Fruit fly (Drosophila melanogaster) whole organism, embryonic: Measurements from ENCODE around the gene psh.

Experiments
- ATbp ChIP-seq: fragments of 200-800 bp; sonication (Bioruptor generic); optimal IDR thresholded peaks from 2 replicates; lab custom pipeline; 2017; ENCODE audit warnings: missing biosample characterization, mild to moderate bottlenecking, missing genetic modification characterization, missing genetic modification reagents
- B-H2 ChIP-seq: fragments of 200-800 bp; sonication (Bioruptor generic); optimal IDR thresholded peaks from 2 replicates; lab custom pipeline; 2018; ENCODE audit warnings: missing biosample characterization, mild to moderate bottlenecking, missing genetic modification characterization
- CG10654 ChIP-seq: fragments of 200-800 bp; sonication (Bioruptor generic); optimal IDR thresholded peaks from 2 replicates; lab custom pipeline; 2016; ENCODE audit warnings: missing biosample characterization, missing genetic modification characterization
- CG12071 ChIP-seq: fragments of 200-800 bp; sonication (Bioruptor generic); optimal IDR thresholded peaks from 3 replicates; lab custom pipeline; 2018; ENCODE audit warnings: missing biosample characterization, mild to moderate bottlenecking, missing genetic modification characterization
- CG13296 ChIP-seq: fragments of 200-800 bp; sonication (Bioruptor generic); optimal IDR thresholded peaks from 3 replicates; lab custom pipeline; 2018; ENCODE audit warnings: missing biosample characterization, mild to moderate bottlenecking, missing genetic modification characterization
- CG13894 ChIP-seq: fragments of 200-800 bp; sonication (Bioruptor generic); optimal IDR thresholded peaks from 3 replicates; lab custom pipeline; 2018; ENCODE audit warnings: missing biosample characterization, mild to moderate bottlenecking, missing genetic modification characterization, moderate library complexity
- CG14860 ChIP-seq: fragments of 200-800 bp; sonication (Bioruptor generic); IDR thresholded peaks from 3 replicates; pipeline ENCODE4 v1.3.6; 2022; ENCODE audit warnings: missing biosample characterization, missing genetic modification characterization; ENCODE audit not compliant: partially characterized antibody
- CG15269 ChIP-seq: fragments of 200-800 bp; sonication (Bioruptor generic); optimal IDR thresholded peaks from 2 replicates; lab custom pipeline; 2018; ENCODE audit warnings: missing biosample characterization, mild to moderate bottlenecking, missing genetic modification characterization, moderate library complexity
- CG1602 ChIP-seq: fragments of 200-800 bp; sonication (Bioruptor generic); optimal IDR thresholded peaks from 3 replicates; lab custom pipeline; 2016; ENCODE audit warnings: missing biosample characterization, missing genetic modification characterization
- CG16815 ChIP-seq: fragments of 200-800 bp; sonication (Bioruptor generic); optimal IDR thresholded peaks from 3 replicates; lab custom pipeline; 2017; ENCODE audit warnings: missing biosample characterization, mild to moderate bottlenecking, missing genetic modification characterization
- CG2678 ChIP-seq: fragments of 200-800 bp; sonication (Bioruptor generic); optimal IDR thresholded peaks from 3 replicates; lab custom pipeline; 2019; ENCODE audit warnings: missing biosample characterization, mild to moderate bottlenecking, missing genetic modification characterization, moderate library complexity
- CG31388 ChIP-seq: fragments of 200-800 bp; sonication (Bioruptor generic); optimal IDR thresholded peaks from 2 replicates; lab custom pipeline; 2016; ENCODE audit warnings: missing biosample characterization, missing genetic modification characterization
- CG31441 ChIP-seq: fragments of 200-800 bp; sonication (Bioruptor generic); IDR thresholded peaks from 2 replicates; pipeline ENCODE4 v1.3.6; 2022; ENCODE audit warnings: missing biosample characterization, missing genetic modification characterization
- CG32767 ChIP-seq: fragments of 200-800 bp; sonication (Bioruptor generic); IDR thresholded peaks from 2 replicates; pipeline ENCODE4 v1.3.6; 2022; ENCODE audit warnings: missing biosample characterization, missing genetic modification characterization
- CG3281 ChIP-seq: fragments of 200-800 bp; sonication (Bioruptor generic); optimal IDR thresholded peaks from 3 replicates; lab custom pipeline; 2017; ENCODE audit warnings: missing biosample characterization, mild to moderate bottlenecking, missing genetic modification characterization
- CG34224 ChIP-seq: fragments of 200-800 bp; sonication (Bioruptor generic); IDR thresholded peaks from 3 replicates; pipeline ENCODE4 v1.3.6; 2022; ENCODE audit warnings: missing biosample characterization, missing genetic modification characterization; ENCODE audit not compliant: partially characterized antibody
- CG34376 ChIP-seq: fragments of 200-800 bp; sonication (Bioruptor generic); optimal IDR thresholded peaks from 2 replicates; lab custom pipeline; 2018; ENCODE audit warnings: missing biosample characterization, mild to moderate bottlenecking, missing genetic modification characterization
- CG6654 ChIP-seq: fragments of 200-800 bp; sonication (Bioruptor generic); optimal IDR thresholded peaks from 2 replicates; lab custom pipeline; 2017; ENCODE audit warnings: missing biosample characterization, mild to moderate bottlenecking, missing genetic modification characterization
- CG7745 ChIP-seq: fragments of 200-800 bp; sonication (Bioruptor generic); optimal IDR thresholded peaks from 2 replicates; lab custom pipeline; 2018; ENCODE audit warnings: missing biosample characterization, mild to moderate bottlenecking, missing genetic modification characterization, moderate library complexity
- CG7839 ChIP-seq: fragments of 200-800 bp; sonication (Bioruptor generic); optimal IDR thresholded peaks from 3 replicates; lab custom pipeline; 2018; ENCODE audit warnings: missing biosample characterization, mild to moderate bottlenecking, missing genetic modification characterization, moderate library complexity
- CG8290 ChIP-seq, 3 experiments: fragments of 200-800 bp; sonication (Bioruptor generic); optimal IDR thresholded peaks; 2 replicates each; lab custom pipeline; 2016 to 2019; ENCODE audit warnings: missing biosample characterization in 3 of 3, missing genetic modification characterization in 3 of 3, mild to moderate bottlenecking in 2 of 3, moderate library complexity in 1 of 3
- CG8359 ChIP-seq: fragments of 200-800 bp; sonication (Bioruptor generic); optimal IDR thresholded peaks from 2 replicates; lab custom pipeline; 2017; ENCODE audit warnings: missing biosample characterization, mild to moderate bottlenecking, missing genetic modification characterization, borderline replicate concordance
- CG8478 ChIP-seq: fragments of >200 bp; optimal IDR thresholded peaks from 2 replicates; lab custom pipeline; 2018
- D ChIP-seq, 2 experiments: fragments of 200-800 bp in 1 of 2; fragments of >200 bp in 1 of 2; sonication (Bioruptor generic) in 1 of 2; optimal IDR thresholded peaks; 2 replicates in 1 of 2; 3 replicates in 1 of 2; lab custom pipeline; 2017; ENCODE audit warnings: mild to moderate bottlenecking in 1 of 2, missing biosample characterization in 1 of 2, missing genetic modification characterization in 1 of 2, missing genetic modification reagents in 1 of 2
- Doc3 ChIP-seq: fragments of 200-800 bp; sonication (Bioruptor generic); IDR thresholded peaks from 3 replicates; pipeline ENCODE4 v1.3.6; 2022; ENCODE audit warnings: missing biosample characterization, missing genetic modification characterization; ENCODE audit not compliant: partially characterized antibody
- ERR ChIP-seq: fragments of 200-800 bp; sonication (Bioruptor generic); optimal IDR thresholded peaks from 2 replicates; lab custom pipeline; 2016; ENCODE audit warnings: missing biosample characterization, missing genetic modification characterization
- Gsc ChIP-seq: fragments of 200-800 bp; sonication (Bioruptor generic); IDR thresholded peaks from 2 replicates; pipeline ENCODE4 v1.3.6; 2022; ENCODE audit warnings: missing biosample characterization, missing genetic modification characterization
- H2.0 ChIP-seq: fragments of 200-800 bp; sonication (Bioruptor generic); IDR thresholded peaks from 2 replicates; pipeline ENCODE4 v1.3.6; 2022; ENCODE audit warnings: missing biosample characterization, missing genetic modification characterization
- HLH3B ChIP-seq: fragments of 200-800 bp; sonication (Bioruptor generic); IDR thresholded peaks from 2 replicates; pipeline ENCODE4 v1.3.6; 2022; ENCODE audit warnings: missing biosample characterization, missing genetic modification characterization
- HLHmδ ChIP-seq: fragments of 200-800 bp; sonication (Bioruptor generic); optimal IDR thresholded peaks from 2 replicates; lab custom pipeline; 2018; ENCODE audit warnings: missing biosample characterization, mild to moderate bottlenecking, missing genetic modification characterization, moderate library complexity
- HmgD ChIP-seq: fragments of 200-800 bp; sonication (Bioruptor generic); optimal IDR thresholded peaks from 3 replicates; lab custom pipeline; 2016; ENCODE audit warnings: missing biosample characterization, missing genetic modification characterization
- Hmr ChIP-seq: fragments of 200-800 bp; sonication (Bioruptor generic); optimal IDR thresholded peaks from 3 replicates; lab custom pipeline; 2017; ENCODE audit warnings: mild to moderate bottlenecking, missing biosample characterization, missing genetic modification reagents, missing genetic modification characterization
- Nf-YC ChIP-seq: fragments of 200-800 bp; optimal IDR thresholded peaks from 3 replicates; lab custom pipeline; 2019; ENCODE audit warnings: missing biosample characterization, mild to moderate bottlenecking, missing genetic modification characterization, moderate library complexity
- PHDP ChIP-seq: fragments of 200-800 bp; sonication (Bioruptor generic); optimal IDR thresholded peaks from 3 replicates; lab custom pipeline; 2018; ENCODE audit warnings: missing biosample characterization, mild to moderate bottlenecking, missing genetic modification characterization, moderate library complexity
- Spps ChIP-seq: fragments of 200-800 bp; sonication (Bioruptor generic); optimal IDR thresholded peaks from 2 replicates; lab custom pipeline; 2018; ENCODE audit warnings: missing biosample characterization, mild to moderate bottlenecking, missing genetic modification characterization
- amos ChIP-seq: fragments of 200-800 bp; sonication (Bioruptor generic); IDR thresholded peaks from 2 replicates; pipeline ENCODE4 v1.3.6; 2022; ENCODE audit warnings: missing biosample characterization, missing genetic modification characterization; ENCODE audit not compliant: partially characterized antibody
- cato ChIP-seq: fragments of 200-800 bp; sonication (Bioruptor generic); optimal IDR thresholded peaks from 2 replicates; lab custom pipeline; 2016; ENCODE audit warnings: missing biosample characterization, missing genetic modification characterization, borderline replicate concordance
- caup ChIP-seq: fragments of 200-800 bp; sonication (Bioruptor generic); optimal IDR thresholded peaks from 3 replicates; lab custom pipeline; 2017; ENCODE audit warnings: missing biosample characterization, mild to moderate bottlenecking, missing genetic modification characterization, moderate library complexity; ENCODE audit not compliant: severe bottlenecking
- disco-r ChIP-seq: fragments of 200-800 bp; sonication (Bioruptor generic); optimal IDR thresholded peaks from 2 replicates; lab custom pipeline; 2016; ENCODE audit warnings: missing biosample characterization, missing genetic modification characterization
- esg ChIP-seq: fragments of 200-800 bp; sonication (Bioruptor generic); conservative IDR thresholded peaks from 2 replicates; pipeline ENCODE4 v1.3.6; 2022; ENCODE audit warnings: missing biosample characterization, missing genetic modification characterization
- klu ChIP-seq: fragments of 200-800 bp; sonication (Bioruptor generic); IDR thresholded peaks from 2 replicates; pipeline ENCODE4 v1.3.6; 2022; ENCODE audit warnings: missing biosample characterization, missing genetic modification characterization
- luna ChIP-seq: fragments of 200-800 bp; sonication (Bioruptor generic); optimal IDR thresholded peaks from 2 replicates; lab custom pipeline; 2016; ENCODE audit warnings: missing biosample characterization, missing genetic modification characterization
- mirr ChIP-seq: fragments of 200-800 bp; sonication (Bioruptor generic); optimal IDR thresholded peaks from 3 replicates; lab custom pipeline; 2018; ENCODE audit warnings: missing biosample characterization, mild to moderate bottlenecking, missing genetic modification characterization
- schlank ChIP-seq: fragments of 200-800 bp; sonication (Bioruptor generic); optimal IDR thresholded peaks from 2 replicates; lab custom pipeline; 2018; ENCODE audit warnings: missing biosample characterization, mild to moderate bottlenecking, missing genetic modification characterization
- slp2 ChIP-seq: fragments of 200-800 bp; sonication (Bioruptor generic); optimal IDR thresholded peaks from 2 replicates; lab custom pipeline; 2016; ENCODE audit warnings: missing biosample characterization, missing genetic modification characterization
- sob ChIP-seq: fragments of 200-800 bp; sonication (Bioruptor generic); IDR thresholded peaks from 2 replicates; pipeline ENCODE4 v1.3.6; 2022; ENCODE audit warnings: missing biosample characterization, missing genetic modification characterization
- sug ChIP-seq: fragments of 200-800 bp; optimal IDR thresholded peaks from 2 replicates; lab custom pipeline; 2019; ENCODE audit warnings: missing biosample characterization, mild to moderate bottlenecking, missing genetic modification characterization, moderate library complexity
- unpg ChIP-seq: fragments of 200-800 bp; sonication (Bioruptor generic); optimal IDR thresholded peaks from 3 replicates; lab custom pipeline; 2018; ENCODE audit warnings: missing biosample characterization, mild to moderate bottlenecking, missing genetic modification characterization, moderate library complexity
- zfh1 ChIP-seq: fragments of 200-800 bp; sonication (Bioruptor generic); IDR thresholded peaks from 3 replicates; pipeline ENCODE4 v1.3.6; 2022; ENCODE audit warnings: missing biosample characterization, missing genetic modification characterization

psh gene

dm6 chrX:18512271-18512679, 25.6 kb upstream of the psh start, which contains the start of gene Ggt-1 (continued):
- TF ChIP-seq CG8478 (lab: Kevin White, UChicago) (peak; percentile 43), luna (GFP tag; lab: Kevin White, UChicago) (no peak), CG7745 (tag; lab: Kevin White, UChicago) (no peak), CG34224 (GFP tag; lab: Robert Waterston, UW) (peak; percentile 96), CG31441 (peak; percentile 23; the same call in 1 of the 2 replicates), Doc3 (GFP tag; lab: Robert Waterston, UW) (peak; percentile 91), klu (0 out of 2 replicates have a peak, but pooled peaks have one; percentile 17), caup (peak; percentile 14), disco-r (GFP tag; lab: Kevin White, UChicago) (no peak), HmgD (no peak), amos (GFP tag; lab: Robert Waterston, UW) (peak; percentile 89), CG32767 (no peak), CG6654 (no peak), ATbp (GFP tag; lab: Kevin White, UChicago) (no peak), HLH3B (no peak), Nf-YC (tag; lab: Kevin White, UChicago) (no peak), CG8359 (GFP tag; lab: Kevin White, UChicago) (no peak), Gsc (GFP tag; lab: Robert Waterston, UW) (no peak), zfh1 (GFP tag; lab: Robert Waterston, UW) (no peak), sob (GFP tag; lab: Robert Waterston, UW) (peak; percentile 49; the same call in 1 of the 2 replicates), Spps (no peak)
- TF ChIP-seq, all 482 proteins: peak for 98

dm6 chrX:18510884-18511283, 24.2 kb upstream of the psh start:
- no peak for TF ChIP-seq CG1602 (GFP tag; lab: Kevin White, UChicago)
- TF ChIP-seq sug (tag; lab: Kevin White, UChicago) = peak; percentile 55
- no peak for TF ChIP-seq CG14860 (GFP tag; lab: Robert Waterston, UW)
- peak; percentile 60 for TF ChIP-seq CG2678 (tag; lab: Kevin White, UChicago)
- peak; percentile 26 for TF ChIP-seq mirr
- peak; percentile 33 for TF ChIP-seq CG13296 (GFP tag; lab: Kevin White, UChicago)
- TF ChIP-seq CG34376 (GFP tag; lab: Kevin White, UChicago) = peak; percentile 16
- no peak for TF ChIP-seq esg
- TF ChIP-seq CG8290 (GFP tag; optimal IDR thresholded peaks at IDR 0.05; lab: Kevin White, UChicago) = no peak
- TF ChIP-seq CG8290 (tag; optimal IDR thresholded peaks at IDR 0.05; lab: Kevin White, UChicago) = peak in 1 of 2 experiments; percentile 58
- peak; percentile 66 for TF ChIP-seq CG13894 (tag; lab: Kevin White, UChicago)
- no peak for TF ChIP-seq D (optimal IDR thresholded peaks at IDR 0.05; lab: Kevin White, UChicago)
- no peak for TF ChIP-seq D (GFP tag; optimal IDR thresholded peaks at IDR 0.05; lab: Kevin White, UChicago)
- TF ChIP-seq cato (GFP tag; lab: Kevin White, UChicago) = no peak
- no peak for TF ChIP-seq CG31388 (GFP tag; lab: Kevin White, UChicago)
- TF ChIP-seq Hmr (GFP tag; lab: Kevin White, UChicago) = peak; percentile 2
- TF ChIP-seq CG16815 (GFP tag; lab: Kevin White, UChicago) = no peak
- peak; percentile 42 for TF ChIP-seq schlank
- TF ChIP-seq CG12071 (GFP tag; lab: Kevin White, UChicago) = peak; percentile 49
- TF ChIP-seq CG15269 (tag; lab: Kevin White, UChicago) = peak; percentile 43
- TF ChIP-seq B-H2 (GFP tag; lab: Kevin White, UChicago) = peak; percentile 39
- TF ChIP-seq slp2 (GFP tag; lab: Kevin White, UChicago) = no peak
- TF ChIP-seq Gsc (GFP tag; lab: Robert Waterston, UW) = no peak
- TF ChIP-seq CG10654 (GFP tag; lab: Kevin White, UChicago) = no peak
- TF ChIP-seq PHDP (tag; lab: Kevin White, UChicago) = peak; percentile 24
- TF ChIP-seq CG3281 (GFP tag; lab: Kevin White, UChicago) = peak; percentile 44
- peak; percentile 7 for TF ChIP-seq CG7839 (tag; lab: Kevin White, UChicago)
- TF ChIP-seq ERR (GFP tag; lab: Kevin White, UChicago) = no peak
- peak; percentile 19 for TF ChIP-seq unpg (GFP tag; lab: Kevin White, UChicago)
- no peak for TF ChIP-seq H2.0 (GFP tag; lab: Robert Waterston, UW)
- TF ChIP-seq HLHmδ (GFP tag; lab: Kevin White, UChicago) = no peak
